Fruit fly (Drosophila melanogaster) whole organism, prepupa: Measurements from ENCODE around the gene smal.

Experiments
- Blimp-1 ChIP-seq: fragments of 200-800 bp; sonication (Bioruptor generic); optimal IDR thresholded peaks from 3 replicates; lab custom pipeline; 2017; ENCODE audit warnings: missing biosample characterization, missing genetic modification characterization, mild to moderate bottlenecking, moderate library complexity, missing genetic modification reagents
- CG11762 ChIP-seq: fragments of 200-800 bp; sonication (Bioruptor generic); optimal IDR thresholded peaks from 3 replicates; lab custom pipeline; 2016; ENCODE audit warnings: missing biosample characterization, missing genetic modification characterization; ENCODE audit not compliant: insufficient read depth
- CG15336 ChIP-seq: fragments of 200-800 bp; sonication (Bioruptor generic); IDR thresholded peaks from 2 replicates; pipeline ENCODE4 v1.3.6; 2022; ENCODE audit warnings: missing biosample characterization, missing genetic modification characterization
- CG6808 ChIP-seq: fragments of 200-800 bp; sonication (Bioruptor generic); optimal IDR thresholded peaks from 3 replicates; lab custom pipeline; 2017; ENCODE audit warnings: missing biosample characterization, missing genetic modification characterization, mild to moderate bottlenecking, moderate library complexity, missing genetic modification reagents
- Eip78C ChIP-seq: fragments of 200-800 bp; sonication (Bioruptor generic); peaks from one replicate; lab custom pipeline; 2016; ENCODE audit warnings: missing biosample characterization, missing genetic modification characterization
- Hr38 ChIP-seq: sonication (Bioruptor generic); optimal IDR thresholded peaks from 2 replicates; lab custom pipeline; 2016; ENCODE audit warnings: missing biosample characterization, missing genetic modification characterization
- Lpt ChIP-seq: fragments of 200-800 bp; sonication (Bioruptor generic); optimal IDR thresholded peaks from 3 replicates; lab custom pipeline; 2016; ENCODE audit warnings: missing biosample characterization, missing genetic modification characterization
- OdsH ChIP-seq: fragments of 200-800 bp; sonication (Bioruptor generic); optimal IDR thresholded peaks from 3 replicates; lab custom pipeline; 2016; ENCODE audit warnings: missing biosample characterization, missing genetic modification characterization
- Sox15 ChIP-seq: fragments of 200-800 bp; sonication (Bioruptor generic); optimal IDR thresholded peaks from 3 replicates; lab custom pipeline; 2016; ENCODE audit warnings: missing biosample characterization, missing genetic modification characterization
- dac ChIP-seq: fragments of 200-800 bp; sonication (Bioruptor generic); optimal IDR thresholded peaks from 2 replicates; lab custom pipeline; 2017; ENCODE audit warnings: missing biosample characterization, mild to moderate bottlenecking, missing genetic modification characterization
- esn ChIP-seq: fragments of 200-800 bp; sonication (Bioruptor generic); optimal IDR thresholded peaks from 2 replicates; lab custom pipeline; 2016; ENCODE audit warnings: missing biosample characterization, mild to moderate bottlenecking, missing genetic modification characterization, moderate library complexity
- lz ChIP-seq: fragments of 200-800 bp; sonication (Bioruptor generic); optimal IDR thresholded peaks from 3 replicates; lab custom pipeline; 2016; ENCODE audit warnings: missing biosample characterization, missing genetic modification characterization
- topi ChIP-seq: fragments of 200-800 bp; sonication (Bioruptor generic); optimal IDR thresholded peaks from 3 replicates; lab custom pipeline; 2016; ENCODE audit warnings: missing biosample characterization, missing genetic modification characterization
- vri ChIP-seq: fragments of 200-800 bp; sonication (Bioruptor generic); optimal IDR thresholded peaks from 3 replicates; lab custom pipeline; 2016; ENCODE audit warnings: missing biosample characterization, mild to moderate bottlenecking, missing genetic modification characterization

dm6 chr2L:6249421-6249820 is 70.5 kb downstream of the smal start:
- TF ChIP-seq vri (GFP tag; lab: Kevin White, UChicago) = no peak
- TF ChIP-seq CG6808 = no peak
- no peak for TF ChIP-seq Lpt (GFP tag; lab: Kevin White, UChicago)
- no peak for TF ChIP-seq lz (GFP tag; lab: Kevin White, UChicago)
- no peak for TF ChIP-seq OdsH (GFP tag; lab: Kevin White, UChicago)
- TF ChIP-seq topi (GFP tag; lab: Kevin White, UChicago) = no peak
- TF ChIP-seq Hr38 (GFP tag; lab: Kevin White, UChicago) = no peak
- no peak for TF ChIP-seq Eip78C (GFP tag; lab: Kevin White, UChicago)
- TF ChIP-seq Sox15 (GFP tag; lab: Kevin White, UChicago) = no peak
- no peak for TF ChIP-seq CG15336 (GFP tag; lab: Robert Waterston, UW)
- no peak for TF ChIP-seq Blimp-1 (GFP tag; lab: Kevin White, UChicago)
- TF ChIP-seq esn (GFP tag; lab: Kevin White, UChicago) = no peak
- no peak for TF ChIP-seq dac (GFP tag; lab: Kevin White, UChicago)
- no peak for TF ChIP-seq CG11762 (GFP tag; lab: Kevin White, UChicago)
